Fruit fly (Drosophila melanogaster): ENCODE results near the gene CG31178.

DNA sequence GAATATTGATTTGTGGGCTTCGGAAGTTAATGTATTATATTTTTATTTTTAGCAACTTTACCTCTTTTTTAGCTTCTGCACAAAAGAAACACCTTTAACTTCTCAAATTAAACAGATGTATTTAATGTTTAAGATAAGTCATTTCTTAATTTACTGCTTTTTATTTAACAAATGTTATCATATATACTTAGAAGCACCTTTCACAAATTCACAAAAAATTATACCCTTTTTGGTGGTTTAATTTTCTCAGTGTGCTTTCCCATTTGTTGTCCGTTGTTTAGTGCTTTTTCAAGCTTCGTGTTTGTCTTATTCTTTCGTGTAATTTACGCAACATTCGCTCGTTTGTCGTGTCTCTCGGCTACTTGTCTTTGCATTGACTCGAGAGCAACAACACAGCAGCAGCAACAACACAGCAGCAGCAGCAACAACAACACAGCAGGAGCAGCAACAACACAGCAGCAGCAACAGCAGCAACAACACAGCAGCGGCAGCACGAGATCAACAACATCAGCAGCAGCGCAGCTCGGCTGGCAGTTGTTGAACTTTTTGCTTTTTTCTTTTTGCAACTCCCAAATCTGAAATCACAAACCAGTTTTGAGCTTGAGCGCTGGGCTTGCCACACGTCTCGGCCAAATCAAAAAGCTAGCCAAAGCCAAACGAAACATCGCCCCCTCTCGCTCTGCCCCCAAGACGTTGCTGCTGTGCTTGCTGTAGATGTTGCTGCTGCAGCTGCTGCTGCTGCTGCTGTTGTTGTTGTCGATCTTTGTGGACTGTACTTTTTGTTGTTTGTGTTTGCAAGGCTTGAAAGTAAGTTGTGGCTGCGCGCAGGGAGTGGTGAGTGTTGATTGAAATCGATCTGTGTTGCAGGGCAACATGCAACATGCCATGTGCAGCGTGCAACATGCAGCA lies 36.2 kb upstream of the CG31178 start:
- TF ChIP-seq h (optimal IDR thresholded peaks at IDR 0.05): no peak
- no peak for TF ChIP-seq psq (optimal IDR thresholded peaks at IDR 0.05)
- no peak for TF ChIP-seq ttk (optimal IDR thresholded peaks at IDR 0.05)
- no peak for TF ChIP-seq Sin3A (optimal IDR thresholded peaks at IDR 0.05)
- TF ChIP-seq Myc (optimal IDR thresholded peaks at IDR 0.05): no peak
- no peak for TF ChIP-seq insv (optimal IDR thresholded peaks at IDR 0.05)

All from Kc167 (cell line).